Fruit fly (Drosophila melanogaster): ENCODE data around the gene hng3.
A peak's percentile ranks its signal among the peaks of the same experiment; 100 is the strongest.

hng3 gene

dm6 chr3L:724518-725341 lies 30.6 kb downstream of the hng3 start (continued):
- TF ChIP-seq CG15696 (tag; optimal IDR thresholded peaks at IDR 0.05) (peak; percentile 98), Dbx (GFP tag; IDR thresholded peaks at IDR 0.05) (peak; percentile 43; the same call in 1 of the 3 replicates), sug (tag; optimal IDR thresholded peaks at IDR 0.05) (no peak), Hsf (GFP tag; optimal IDR thresholded peaks at IDR 0.05) (peak; percentile 94), CG4730 (GFP tag; IDR thresholded peaks at IDR 0.05) (peak; percentile 83), zen (tag; optimal IDR thresholded peaks at IDR 0.05) (peak; percentile 94), D19A (tag; optimal IDR thresholded peaks at IDR 0.05) (peak; percentile 93), bowl (GFP tag; IDR thresholded peaks at IDR 0.05) (peak; percentile 81), gcm2 (GFP tag; optimal IDR thresholded peaks at IDR 0.05) (peak; percentile 89), z (GFP tag; IDR thresholded peaks at IDR 0.05) (peak; percentile 71), E2f1 (GFP tag; IDR thresholded peaks at IDR 0.05) (peak; percentile 93), phol (tag; optimal IDR thresholded peaks at IDR 0.05) (peak; percentile 94), nmo (GFP tag; optimal IDR thresholded peaks at IDR 0.05) (peak; percentile 95), CG5953 (GFP tag; IDR thresholded peaks at IDR 0.05) (peak; percentile 82), Dp (GFP tag; optimal IDR thresholded peaks at IDR 0.05) (no peak), sima (GFP tag; optimal IDR thresholded peaks at IDR 0.05) (peak; percentile 73), pho (GFP tag; optimal IDR thresholded peaks at IDR 0.05) (peak; percentile 51), tll (GFP tag; optimal IDR thresholded peaks at IDR 0.05) (peak in 1 of 2 experiments; percentile 59), ind (GFP tag; optimal IDR thresholded peaks at IDR 0.05) (peak; percentile 78), dm (GFP tag; optimal IDR thresholded peaks at IDR 0.05) (peak; percentile 90), stwl (tag; optimal IDR thresholded peaks at IDR 0.05) (peak; percentile 79), prd (optimal IDR thresholded peaks at IDR 0.05) (no peak), prd (GFP tag; IDR thresholded peaks at IDR 0.05) (peak; percentile 98), cas (GFP tag; IDR thresholded peaks at IDR 0.05) (peak; percentile 38; the same call in 1 of the 2 replicates), CG9437 (GFP tag; optimal IDR thresholded peaks at IDR 0.05) (peak; percentile 80), Ets65A (GFP tag) (peak; percentile 97), CG8281 (tag; optimal IDR thresholded peaks at IDR 0.05) (peak; percentile 69), E2f2 (GFP tag; IDR thresholded peaks at IDR 0.05) (peak; percentile 71), CG17361 (GFP tag; IDR thresholded peaks at IDR 0.05) (peak; percentile 94), CG8359 (GFP tag; optimal IDR thresholded peaks at IDR 0.05; ENCODE audit: borderline replicate concordance) (peak; percentile 91), CG12299 (tag; optimal IDR thresholded peaks at IDR 0.05) (peak; percentile 83), cwo (GFP tag; optimal IDR thresholded peaks at IDR 0.05) (peak; percentile 66), CG4282 (GFP tag; optimal IDR thresholded peaks at IDR 0.05) (peak; percentile 90), CG42726 (GFP tag; IDR thresholded peaks at IDR 0.05; ENCODE audit: partially characterized antibody) (no peak), hkb (optimal IDR thresholded peaks at IDR 0.05) (no peak), hkb (GFP tag; IDR thresholded peaks at IDR 0.05) (peak; percentile 95), sc (optimal IDR thresholded peaks at IDR 0.05) (no peak), sc (GFP tag; optimal IDR thresholded peaks at IDR 0.05) (peak; percentile 98), disco-r (GFP tag; optimal IDR thresholded peaks at IDR 0.05) (peak; percentile 86), gro (GFP tag; optimal IDR thresholded peaks at IDR 0.05) (peak; percentile 72), CG7839 (tag; optimal IDR thresholded peaks at IDR 0.05) (peak; percentile 92), CG2116 (GFP tag; optimal IDR thresholded peaks at IDR 0.05) (peak; percentile 67), CG1832 (GFP tag; optimal IDR thresholded peaks at IDR 0.05) (no peak), H15 (GFP tag; IDR thresholded peaks at IDR 0.05) (peak; percentile 90), B-H1 (GFP tag; IDR thresholded peaks at IDR 0.05) (peak; percentile 83), CG8089 (GFP tag; optimal IDR thresholded peaks at IDR 0.05) (peak; percentile 95), CG11093 (GFP tag; IDR thresholded peaks at IDR 0.05) (peak; percentile 87), Six4 (GFP tag; optimal IDR thresholded peaks at IDR 0.05) (peak; percentile 95), CG14860 (GFP tag; IDR thresholded peaks at IDR 0.05; ENCODE audit: partially characterized antibody) (0 out of 3 replicates have a peak, but pooled peaks have one; percentile 39), ase (GFP tag; IDR thresholded peaks at IDR 0.05) (peak; percentile 92)

Measured in whole organism, embryonic.